Fruit fly (Drosophila melanogaster): ENCODE results near the gene CRMP.

CRMP gene

DNA sequence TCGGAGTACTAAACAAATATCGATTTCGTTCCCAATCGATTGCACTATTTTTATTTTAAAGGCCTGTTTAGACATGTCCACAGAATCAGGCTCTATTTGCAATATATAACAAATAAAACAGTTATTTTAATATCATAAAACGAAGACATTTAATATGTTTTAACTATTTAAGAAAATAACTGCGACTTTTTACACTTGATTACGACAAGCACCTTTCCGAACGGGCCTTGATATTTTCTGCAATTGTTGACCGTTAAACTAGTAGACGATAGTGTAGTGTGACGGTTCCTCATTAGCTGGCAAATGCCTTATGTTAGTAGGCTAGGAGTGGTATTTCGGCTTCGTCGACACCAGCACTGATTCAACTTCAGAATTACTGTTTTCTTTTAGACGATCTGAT lies 2.3 kb upstream of the CRMP start, which contains the start of the genes CG2931 and Rheb (continued):
- TF ChIP-seq CG11294 (GFP tag; IDR thresholded peaks at IDR 0.05) = no peak
- peak; percentile 27 for TF ChIP-seq CG11902 (GFP tag; optimal IDR thresholded peaks at IDR 0.05)
- TF ChIP-seq CG6808 (GFP tag; optimal IDR thresholded peaks at IDR 0.05) = no peak
- TF ChIP-seq CG16779 (tag; optimal IDR thresholded peaks at IDR 0.05) = no peak
- no peak for TF ChIP-seq net (GFP tag; optimal IDR thresholded peaks at IDR 0.05)
- peak; percentile 61 for TF ChIP-seq Eip75B (GFP tag; optimal IDR thresholded peaks at IDR 0.05)
- peak; percentile 82 for TF ChIP-seq svp (GFP tag)
- peak; percentile 30; the same call in 1 of the 3 replicates for TF ChIP-seq CG8119 (GFP tag; IDR thresholded peaks at IDR 0.05)
- TF ChIP-seq lz (GFP tag; optimal IDR thresholded peaks at IDR 0.05) = peak; percentile 67
- TF ChIP-seq vri (GFP tag; optimal IDR thresholded peaks at IDR 0.05) = peak; percentile 42

DNA sequence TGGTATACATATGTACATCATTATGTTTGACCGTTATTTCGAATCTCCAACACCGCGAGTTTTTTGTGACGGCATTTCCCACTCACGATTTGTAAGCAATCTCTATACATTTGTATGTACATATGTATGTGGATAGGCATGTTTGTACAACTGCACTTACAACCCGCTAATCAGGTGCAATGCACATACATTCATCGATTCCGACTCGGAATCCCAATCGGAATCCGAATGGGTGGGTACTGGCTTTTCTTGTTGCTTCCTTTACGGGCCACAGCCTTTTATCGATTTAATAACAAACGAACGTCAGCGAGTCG lies 486 bp downstream of the CRMP start:
- no peak for TF ChIP-seq CG6808 (GFP tag; optimal IDR thresholded peaks at IDR 0.05)
- peak; percentile 53 for TF ChIP-seq Eip78C (GFP tag)

DNA sequence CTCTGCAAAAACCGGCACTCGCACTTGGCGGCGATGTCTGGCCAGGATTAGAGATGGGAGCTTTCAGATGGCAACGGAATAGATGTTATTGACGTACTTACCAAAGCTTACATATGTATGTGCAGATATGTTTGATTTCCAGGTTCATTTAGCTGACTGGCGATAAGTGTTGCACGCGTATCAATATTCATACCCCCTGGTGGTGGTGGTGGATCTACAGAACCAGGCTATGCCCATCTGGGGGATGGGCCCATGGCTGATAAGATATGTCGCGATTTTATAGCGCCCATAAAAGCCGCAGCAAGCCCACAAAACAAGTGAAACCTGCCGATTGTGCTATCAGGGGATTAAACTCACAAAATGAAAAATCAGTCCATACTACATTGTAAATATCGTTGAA lies 848 bp downstream of the CRMP start:
- TF ChIP-seq Eip78C (GFP tag) (peak; percentile 12), salr (GFP tag; optimal IDR thresholded peaks at IDR 0.05) (no peak), dac (GFP tag; optimal IDR thresholded peaks at IDR 0.05) (no peak), svp (GFP tag) (peak; percentile 90), dsx (GFP tag; optimal IDR thresholded peaks at IDR 0.05; ENCODE audit: poor library complexity, severe bottlenecking) (peak; percentile 45)

DNA sequence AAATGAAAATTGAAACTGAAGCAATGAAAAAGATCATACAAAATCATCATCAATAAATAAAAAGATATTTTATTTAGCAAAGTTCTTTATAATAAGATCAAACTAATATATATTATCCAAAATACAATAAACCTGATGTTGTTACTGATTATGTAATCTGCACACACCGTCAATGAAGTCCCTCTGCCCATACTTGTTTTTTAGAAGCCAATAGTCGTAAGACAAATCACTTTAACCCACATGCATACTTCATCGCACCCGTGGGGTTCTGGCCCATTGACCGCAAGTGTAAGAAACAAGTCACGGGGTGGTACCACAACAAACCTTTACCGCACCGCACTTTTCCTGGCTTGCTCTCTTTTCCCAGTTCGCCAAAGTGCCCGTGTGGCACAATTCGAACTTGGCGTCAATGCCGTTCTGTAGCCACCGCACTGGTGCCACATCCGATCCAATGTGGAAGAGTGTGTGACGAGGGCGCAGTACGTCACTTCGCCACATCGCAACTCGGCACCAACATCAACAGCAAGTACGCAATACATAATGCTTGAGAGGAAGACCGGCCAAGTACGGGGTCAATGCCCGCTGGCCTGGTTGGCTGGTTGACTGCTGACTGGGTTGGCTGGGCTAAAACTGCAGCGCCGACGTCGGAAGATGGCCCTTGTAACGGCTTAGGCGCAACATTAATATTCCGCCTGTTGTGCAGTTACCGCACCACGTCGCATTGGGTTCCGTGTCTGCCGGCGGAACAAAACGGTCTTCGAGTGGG lies 2.2 kb downstream of the CRMP start:
- TF ChIP-seq CG8319 (GFP tag; optimal IDR thresholded peaks at IDR 0.05) (no peak), lz (GFP tag; optimal IDR thresholded peaks at IDR 0.05) (peak; percentile 23), CG6276 (GFP tag; optimal IDR thresholded peaks at IDR 0.05) (no peak), CG7368 (GFP tag; optimal IDR thresholded peaks at IDR 0.05) (no peak), esn (GFP tag; optimal IDR thresholded peaks at IDR 0.05) (peak; percentile 22), Ets21C (GFP tag; optimal IDR thresholded peaks at IDR 0.05) (no peak), svp (GFP tag) (peak; percentile 53), OdsH (GFP tag; optimal IDR thresholded peaks at IDR 0.05) (peak; percentile 17), Sox14 (GFP tag; optimal IDR thresholded peaks at IDR 0.05) (no peak), CG8119 (GFP tag; IDR thresholded peaks at IDR 0.05) (0 out of 3 replicates have a peak, but pooled peaks have one; percentile 31), Hr4 (GFP tag; optimal IDR thresholded peaks at IDR 0.05) (peak; percentile 25), CG9139 (GFP tag; optimal IDR thresholded peaks at IDR 0.05) (no peak), Eip78C (GFP tag) (peak; percentile 66), CG6792 (GFP tag; optimal IDR thresholded peaks at IDR 0.05) (no peak), CG10631 (GFP tag; optimal IDR thresholded peaks at IDR 0.05) (peak; percentile 4), spab (GFP tag; optimal IDR thresholded peaks at IDR 0.05) (no peak), fd59A (GFP tag; optimal IDR thresholded peaks at IDR 0.05) (no peak), CG3032 (tag; optimal IDR thresholded peaks at IDR 0.05) (no peak), CG31627 (GFP tag; optimal IDR thresholded peaks at IDR 0.05) (peak; percentile 19), CG3919 (GFP tag; optimal IDR thresholded peaks at IDR 0.05) (peak; percentile 9), ss (GFP tag; optimal IDR thresholded peaks at IDR 0.05) (no peak), Met (GFP tag; optimal IDR thresholded peaks at IDR 0.05) (peak; percentile 3), fd85E (GFP tag; optimal IDR thresholded peaks at IDR 0.05) (no peak), achi (GFP tag; optimal IDR thresholded peaks at IDR 0.05) (peak; percentile 7), topi (GFP tag; optimal IDR thresholded peaks at IDR 0.05) (peak; percentile 26), Eip75B (GFP tag; optimal IDR thresholded peaks at IDR 0.05) (no peak), net (GFP tag; optimal IDR thresholded peaks at IDR 0.05) (no peak)
